Fruit fly (Drosophila melanogaster) whole organism, wandering third instar larva: ENCODE results near the gene CG7556.

Experiments
- CG32264 ChIP-seq: fragments of 200-800 bp; sonication (Bioruptor generic); optimal IDR thresholded peaks from 2 replicates; lab custom pipeline; 2016; ENCODE audit warnings: missing biosample characterization, missing genetic modification characterization
- br ChIP-seq: fragments of 200-800 bp; sonication (Bioruptor generic); optimal IDR thresholded peaks from 2 replicates; lab custom pipeline; 2016; ENCODE audit warnings: missing biosample characterization, missing genetic modification characterization

- TF ChIP-seq br (GFP tag; lab: Kevin White, UChicago) (no peak), CG32264 (no peak)
Observed at dm6 chrX:19212954-19213353, 33.3 kb upstream of the CG7556 start, which contains the start of gene Mur18B.
